Fruit fly (Drosophila melanogaster) whole organism, larva: Measurements from ENCODE around the gene Nmdmc.

Experiments used
- noc ChIP-seq: fragments of 200-800 bp; sonication (Bioruptor generic); optimal IDR thresholded peaks from 3 replicates; lab custom pipeline; 2019; ENCODE audit warnings: missing biosample characterization, mild to moderate bottlenecking, missing genetic modification characterization, moderate library complexity

Gene Nmdmc

DNA sequence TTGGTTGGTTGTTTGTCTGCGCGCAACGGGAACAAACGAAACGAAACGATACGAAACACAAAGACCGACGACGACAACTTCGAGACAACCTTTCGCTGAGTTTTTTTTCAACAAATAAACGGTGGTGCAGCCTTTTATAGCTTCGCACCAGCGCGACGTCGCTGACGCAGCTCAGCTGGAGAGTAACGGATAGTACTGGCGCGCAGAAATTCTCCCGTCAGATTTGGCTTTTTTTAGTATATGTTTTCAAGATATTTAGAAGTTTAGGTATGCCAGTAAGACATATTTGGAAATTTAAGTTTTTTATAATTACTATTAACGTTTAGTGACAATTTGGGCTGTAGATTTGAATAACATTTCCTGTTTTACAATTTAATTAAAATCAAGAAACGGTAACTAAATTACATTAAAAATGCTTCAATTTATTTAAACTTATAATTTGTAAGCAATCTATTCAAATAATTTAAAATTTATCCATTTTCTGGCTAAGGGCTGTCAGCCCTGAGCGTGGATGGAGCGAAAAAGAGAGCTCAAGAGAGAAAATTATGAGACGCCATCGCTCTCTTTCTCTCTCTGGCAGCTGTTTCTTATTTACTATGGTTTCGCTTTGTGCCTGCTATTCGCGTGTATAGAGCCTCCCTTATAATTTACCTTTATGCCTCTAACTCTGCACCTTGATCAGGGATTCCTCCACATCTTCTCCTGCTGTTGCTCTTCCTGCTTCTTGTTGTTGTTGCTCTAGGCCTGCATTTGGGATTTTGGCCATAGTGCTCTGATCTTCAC lies 16.5 kb downstream of the Nmdmc start:
- peak; percentile 93 for TF ChIP-seq noc (tag; lab: Kevin White, UChicago)

dm6 chr3R:9031797-9032418 lies 18.4 kb downstream of the Nmdmc start:
- TF ChIP-seq noc (tag; lab: Kevin White, UChicago): peak; percentile 85

dm6 chr3R:9030750-9031128 lies 19.6 kb downstream of the Nmdmc start:
- TF ChIP-seq noc (tag; lab: Kevin White, UChicago): no peak

- no peak for TF ChIP-seq noc (tag; lab: Kevin White, UChicago)
Observed at dm6 chr3R:9030006-9030749, 20.2 kb downstream of the Nmdmc start.

DNA sequence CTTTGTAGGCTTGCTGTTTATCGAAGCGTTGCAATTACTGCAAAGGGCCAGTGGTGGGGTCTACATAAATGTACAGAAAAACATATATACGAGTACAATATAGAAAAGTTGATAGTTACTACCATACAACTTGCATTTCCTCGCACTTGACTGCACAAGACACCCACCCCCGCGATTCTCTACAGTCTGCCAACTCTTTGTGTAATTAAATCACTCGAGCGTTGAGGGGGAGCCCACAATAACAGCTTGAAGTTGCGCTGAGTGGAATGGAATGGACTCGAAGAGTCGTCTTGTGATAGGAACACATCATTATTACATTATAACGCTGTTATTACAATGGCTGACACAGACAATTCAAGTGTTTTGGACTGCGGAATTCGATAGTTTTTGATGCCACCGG lies 20.9 kb downstream of the Nmdmc start:
- no peak for TF ChIP-seq noc (tag; lab: Kevin White, UChicago)

DNA sequence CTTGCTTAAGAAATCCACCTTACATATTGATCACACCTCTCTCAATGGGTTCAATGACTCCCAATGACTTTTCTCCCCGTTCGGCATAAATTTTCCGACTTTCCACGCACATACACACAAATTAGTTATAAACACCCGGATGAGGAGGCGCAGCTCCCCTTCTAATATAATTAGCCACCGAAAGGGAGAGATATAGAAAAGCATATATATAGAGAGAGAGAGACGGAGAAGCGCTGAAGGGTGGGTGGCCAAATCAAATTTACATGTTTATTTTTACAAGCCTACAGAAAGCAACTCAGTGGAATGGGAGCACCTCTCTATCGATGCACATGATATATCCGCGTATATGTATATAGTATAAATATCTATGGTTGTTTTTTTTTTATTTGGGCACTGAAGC lies 21.7 kb downstream of the Nmdmc start:
- TF ChIP-seq noc (tag; lab: Kevin White, UChicago): no peak

DNA sequence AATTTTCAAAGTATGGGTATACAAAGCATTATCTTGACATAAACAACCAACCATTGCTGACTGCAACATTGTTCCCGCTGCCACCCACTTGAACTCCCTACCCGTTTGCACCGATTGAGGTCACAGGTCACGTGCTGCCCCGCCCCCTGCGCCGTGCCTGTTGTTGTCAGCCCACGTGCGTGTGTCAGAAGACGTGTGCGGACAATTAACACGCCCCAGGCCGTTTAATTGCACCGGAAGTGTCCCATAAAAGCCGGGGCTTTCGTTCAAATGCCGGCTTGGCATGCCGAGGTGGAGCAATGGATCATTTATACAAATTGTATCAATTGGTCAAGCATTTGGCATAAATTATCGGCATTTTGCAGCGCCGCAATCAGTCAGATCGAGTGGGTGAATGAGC lies 23.3 kb downstream of the Nmdmc start:
- TF ChIP-seq noc (tag; lab: Kevin White, UChicago): no peak

dm6 chr3R:9024835-9025510 lies 25.4 kb downstream of the Nmdmc start:
- no peak for TF ChIP-seq noc (tag; lab: Kevin White, UChicago)

DNA sequence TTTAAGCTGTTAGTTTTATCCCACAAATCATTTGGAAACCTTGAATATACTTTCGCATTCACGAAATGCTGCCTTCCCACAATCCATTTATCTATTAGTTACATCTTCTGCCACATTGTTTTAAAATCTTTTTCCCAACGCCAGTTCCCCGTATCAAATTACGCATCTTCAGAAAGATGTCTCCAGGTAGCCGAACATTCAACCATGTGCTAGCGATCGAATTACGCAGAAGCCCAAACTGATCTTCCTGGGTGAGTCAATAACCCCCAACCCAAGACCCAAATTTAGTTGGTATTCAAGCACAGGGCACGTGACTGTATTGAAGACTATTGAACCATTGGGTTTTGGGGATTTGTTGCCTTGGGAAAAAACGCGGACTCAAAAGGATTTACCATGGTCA lies 26.4 kb downstream of the Nmdmc start:
- no peak for TF ChIP-seq noc (tag; lab: Kevin White, UChicago)

DNA sequence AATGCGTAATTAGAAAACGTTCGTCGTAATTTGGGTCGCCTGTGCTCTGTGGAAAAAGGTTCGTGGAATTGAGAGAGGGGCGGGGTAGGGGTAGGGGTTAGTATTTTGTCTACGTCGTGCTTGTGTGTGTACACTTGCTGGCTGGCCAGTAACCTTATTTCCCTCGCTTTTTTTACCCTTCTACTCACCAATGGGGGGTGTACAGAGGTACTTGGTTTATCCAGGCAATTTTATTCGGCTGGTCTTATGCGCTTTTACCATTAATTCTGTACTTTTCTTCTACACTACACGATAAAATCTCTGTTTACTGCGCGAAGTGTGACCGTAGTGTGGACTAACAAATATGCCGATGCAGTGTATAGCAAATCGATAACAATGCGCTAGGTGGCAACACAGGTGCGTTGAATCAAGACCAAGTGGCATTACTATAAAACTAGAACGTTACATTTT lies 30.6 kb downstream of the Nmdmc start, which contains the start of gene tgo:
Gene tgo, minus strand, starts transcription at position 334 of the 450 bp plus-strand sequence.
- peak; percentile 41 for TF ChIP-seq noc (tag; lab: Kevin White, UChicago)

- TF ChIP-seq noc (tag; lab: Kevin White, UChicago): no peak
Observed at dm6 chr3R:9016869-9017268, 33.5 kb downstream of the Nmdmc start.

DNA sequence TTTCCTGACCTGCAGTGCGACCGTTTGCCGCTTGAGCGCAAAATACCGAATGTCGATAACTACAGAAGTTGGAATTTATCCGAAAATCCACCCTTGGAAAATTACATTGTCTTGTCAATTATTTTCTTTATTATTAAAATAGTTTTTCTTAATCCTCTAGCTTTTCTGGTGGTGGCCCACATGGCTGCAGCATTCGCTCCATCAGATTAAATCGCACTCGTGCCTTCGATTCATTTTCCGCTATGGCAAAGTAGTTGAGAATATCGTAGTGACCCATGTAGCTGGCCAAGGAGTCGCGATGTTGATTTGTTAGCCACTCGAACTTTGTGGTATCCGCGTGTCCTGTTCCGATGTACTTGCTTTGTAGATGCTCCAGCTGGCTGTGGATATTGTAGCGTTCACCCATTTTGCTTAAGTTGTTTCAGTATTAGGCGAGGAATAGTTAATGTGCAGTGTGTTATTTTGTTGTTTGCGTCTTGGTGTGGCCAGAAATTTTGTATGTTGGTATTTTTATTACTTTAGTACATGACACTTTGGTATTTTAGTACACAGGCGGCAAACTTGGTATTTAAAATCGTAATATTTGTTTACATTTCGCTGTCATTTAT lies 35.4 kb downstream of the Nmdmc start, which contains the start of the genes Kcmf1, Sf3b5 and CG11986:
Gene Kcmf1, minus strand, starts transcription at position 51 of the 608 bp plus-strand sequence.
Gene Sf3b5, minus strand, starts transcription at position 483 of the 608 bp plus-strand sequence.
Gene CG11986, plus strand, starts transcription at position 588 of the 608 bp plus-strand sequence.
- no peak for TF ChIP-seq noc (tag; lab: Kevin White, UChicago)

DNA sequence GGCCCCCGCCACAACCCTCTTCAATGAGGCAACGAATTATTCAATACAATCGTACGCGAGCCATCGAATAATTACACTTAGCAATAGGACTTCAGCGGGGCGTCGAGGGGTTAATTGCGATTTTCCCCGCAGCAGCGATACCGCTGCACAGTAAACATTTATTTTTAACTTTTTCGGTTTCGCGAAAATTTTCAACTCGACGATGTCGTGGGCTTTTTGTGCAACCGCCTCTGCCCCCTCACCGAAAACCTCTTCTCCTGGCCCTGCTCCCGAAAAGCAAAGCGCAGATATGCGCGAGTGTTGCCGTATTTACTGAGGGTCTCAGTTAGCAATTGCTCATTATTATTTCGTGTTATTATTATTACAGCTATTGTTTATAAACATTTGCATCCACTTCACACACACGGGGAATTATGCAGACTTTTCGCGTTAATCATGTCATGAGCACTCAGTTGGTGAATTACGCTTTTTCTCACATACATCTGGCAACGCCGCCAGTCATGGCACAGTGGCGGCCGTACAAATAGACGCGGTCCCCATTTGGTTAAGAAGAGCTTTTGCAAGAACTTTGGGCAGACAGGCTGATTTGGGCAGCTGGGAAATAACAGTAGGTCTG lies 36.5 kb downstream of the Nmdmc start:
- TF ChIP-seq noc (tag; lab: Kevin White, UChicago): peak; percentile 75

DNA sequence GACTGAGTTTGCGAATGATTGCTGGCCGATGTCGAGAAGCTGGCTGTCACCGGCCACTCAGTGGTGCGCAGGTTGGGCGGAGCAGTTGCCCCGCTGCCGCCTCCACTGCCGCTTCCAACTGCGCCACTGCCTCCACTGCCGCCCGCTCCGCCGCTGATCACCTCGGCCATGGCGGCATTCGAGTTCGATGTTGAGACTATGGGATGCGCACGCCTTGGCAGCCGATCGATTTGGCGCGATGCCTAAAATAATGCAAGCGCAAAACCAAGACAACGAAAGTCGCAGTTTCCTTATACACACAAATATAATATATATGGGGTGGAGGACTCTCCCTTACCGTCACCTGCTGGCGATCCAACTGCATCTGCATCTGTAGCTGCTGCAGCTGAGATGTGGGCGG lies 38.6 kb downstream of the Nmdmc start:
- TF ChIP-seq noc (tag; lab: Kevin White, UChicago): no peak
